Fruit fly (Drosophila melanogaster) whole organism, wandering third instar larva: Measurements from ENCODE around the gene CG15643.

ENCODE experiments used
- Jra ChIP-seq: sonication (Bioruptor generic); optimal IDR thresholded peaks from 2 replicates; lab custom pipeline; 2016; ENCODE audit warnings: missing biosample characterization, missing genetic modification characterization
- lola ChIP-seq: fragments of >200 bp; optimal IDR thresholded peaks from 2 replicates; lab custom pipeline; 2017; ENCODE audit warnings: missing biosample characterization, missing genetic modification characterization

DNA sequence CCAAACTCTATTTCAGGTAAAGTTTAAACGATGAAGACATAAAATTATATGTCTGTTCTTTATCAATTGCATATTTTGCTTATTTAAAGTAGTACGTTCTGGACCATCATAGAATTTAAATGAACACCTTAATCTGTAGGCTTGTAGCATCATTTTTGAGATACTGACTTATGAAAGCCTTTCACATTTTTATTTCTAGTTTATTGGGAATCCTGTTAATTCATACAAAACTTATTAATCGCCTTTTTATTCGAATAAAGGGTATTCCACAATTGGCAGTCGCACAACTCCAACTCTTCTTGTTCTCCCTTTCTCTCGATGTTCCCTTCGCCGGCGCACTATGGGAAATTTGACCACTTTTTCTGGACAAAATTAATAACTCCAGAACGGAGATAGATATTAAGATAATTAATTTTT, 19.5 kb downstream of the CG15643 start:
- no peak for TF ChIP-seq Jra (GFP tag; lab: Kevin White, UChicago)
- TF ChIP-seq lola, result no peak
